Fruit fly (Drosophila melanogaster) whole organism, embryonic: ENCODE data around the gene Nin.

Source experiments
- CG32767 ChIP-seq: fragments of 200-800 bp; sonication (Bioruptor generic); IDR thresholded peaks from 2 replicates; pipeline ENCODE4 v1.3.6; 2022; ENCODE audit warnings: missing biosample characterization, missing genetic modification characterization
- CG4328 ChIP-seq: fragments of 200-800 bp; sonication (Bioruptor generic); optimal IDR thresholded peaks from 3 replicates; lab custom pipeline; 2017; ENCODE audit warnings: missing biosample characterization, missing genetic modification reagents, missing genetic modification characterization
- CG8359 ChIP-seq: fragments of 200-800 bp; sonication (Bioruptor generic); optimal IDR thresholded peaks from 2 replicates; lab custom pipeline; 2017; ENCODE audit warnings: missing biosample characterization, mild to moderate bottlenecking, missing genetic modification characterization, borderline replicate concordance
- CG8388 ChIP-seq: fragments of 200-800 bp; sonication (Bioruptor generic); optimal IDR thresholded peaks from 2 replicates; lab custom pipeline; 2019; ENCODE audit warnings: missing biosample characterization, mild to moderate bottlenecking, missing genetic modification characterization, moderate library complexity
- Med ChIP-seq: fragments of 200-800 bp; sonication (Bioruptor generic); peaks from one replicate; lab custom pipeline; 2016; ENCODE audit warnings: missing biosample characterization, missing genetic modification characterization, mild to moderate bottlenecking, inconsistent platforms, moderate library complexity
- bab2 ChIP-seq: fragments of 200-800 bp; sonication (Bioruptor generic); optimal IDR thresholded peaks from 2 replicates; lab custom pipeline; 2016; ENCODE audit warnings: missing biosample characterization, missing genetic modification characterization
- exex ChIP-seq: fragments of 200-800 bp; sonication (Bioruptor generic); optimal IDR thresholded peaks from 4 replicates; lab custom pipeline; 2018; ENCODE audit warnings: missing biosample characterization, mild to moderate bottlenecking, missing genetic modification characterization, moderate library complexity
- hb ChIP-seq: fragments of 200-800 bp; sonication (Bioruptor generic); IDR thresholded peaks from 3 replicates; pipeline ENCODE4 v1.3.6; 2022; ENCODE audit warnings: missing biosample characterization, missing genetic modification characterization; ENCODE audit not compliant: partially characterized antibody
- inv ChIP-seq: fragments of 200-800 bp; sonication (Bioruptor generic); IDR thresholded peaks from 2 replicates; pipeline ENCODE4 v1.3.6; 2022; ENCODE audit warnings: missing biosample characterization, missing genetic modification characterization; ENCODE audit not compliant: partially characterized antibody

The Nin gene

DNA sequence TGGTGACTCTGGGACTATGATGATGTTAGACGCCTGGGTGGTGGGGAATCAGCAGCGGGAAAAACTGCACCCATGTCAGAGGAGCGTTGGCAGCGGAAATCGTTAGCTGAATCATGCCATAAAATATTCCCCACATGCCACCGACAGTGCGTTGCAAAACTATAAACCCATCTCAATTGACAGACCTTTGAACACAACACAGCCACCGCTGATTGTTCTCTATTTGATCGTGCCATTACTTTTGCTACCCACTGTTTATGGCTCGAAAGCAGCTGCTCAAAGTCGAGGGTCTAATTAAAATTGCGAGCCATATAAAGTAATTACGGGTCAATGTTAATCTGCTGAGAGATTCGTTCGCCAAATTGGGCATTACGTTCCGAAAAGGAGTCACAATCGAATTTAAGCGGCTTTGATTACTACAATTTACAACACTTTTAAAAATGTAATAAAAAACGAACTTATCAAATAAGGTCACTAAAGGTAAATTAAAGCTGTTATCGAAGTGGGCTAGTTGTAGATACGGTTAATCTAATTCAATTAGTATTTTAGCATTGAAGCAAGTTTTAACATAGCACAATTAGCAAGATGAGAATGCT lies 53.5 kb downstream of the Nin start (continued):
- TF ChIP-seq CG8388 (GFP tag; lab: Kevin White, UChicago) (peak; percentile 78), inv (0 out of 2 replicates have a peak, but pooled peaks have one; percentile 13), bab2 (GFP tag; lab: Kevin White, UChicago) (peak; percentile 1), exex (tag; lab: Kevin White, UChicago) (peak; percentile 95), CG32767 (GFP tag; lab: Robert Waterston, UW) (no peak), CG4328 (GFP tag; lab: Kevin White, UChicago) (no peak)

DNA sequence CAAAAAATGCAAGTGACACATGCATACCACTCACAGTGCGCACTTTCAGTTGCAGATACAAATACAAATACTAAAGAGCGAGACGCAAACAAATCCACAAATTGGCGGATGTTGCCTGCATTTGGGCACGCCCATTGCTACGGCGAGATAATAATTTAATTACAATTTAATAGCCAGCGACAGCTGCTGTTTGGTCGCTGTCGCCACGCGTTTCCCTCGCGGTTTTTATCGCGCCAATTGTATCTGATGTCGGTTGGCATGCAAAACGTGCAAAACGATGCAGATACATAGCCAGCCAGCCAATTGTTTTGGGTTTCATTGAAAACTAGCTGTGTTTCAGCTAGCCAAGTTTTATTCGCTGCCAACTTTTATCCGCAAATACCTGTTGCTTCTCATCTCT lies 55.0 kb downstream of the Nin start:
- TF ChIP-seq Med (GFP tag; lab: Kevin White, UChicago) (peak; percentile 31), hb (GFP tag; lab: Robert Waterston, UW) (no peak), CG8359 (peak; percentile 98)
